Worm (Caenorhabditis elegans) whole organism, midembryonic: ENCODE measurements around the gene tftc-5.

ENCODE experiments used
- T22C8.4 ChIP-seq: fragments of 200-800 bp; sonication (Bioruptor generic); IDR thresholded peaks from 2 replicates; pipeline ENCODE4 v1.3.6; 2022; ENCODE audit warnings: missing genetic modification characterization, missing compliant biosample characterization
- cog-1 ChIP-seq: sonication (generic microtip); optimal IDR thresholded peaks from 2 replicates; lab custom pipeline; 2016; ENCODE audit warnings: missing genetic modification characterization, missing compliant biosample characterization
- flt-1 ChIP-seq: fragments of 200-800 bp; sonication (Bioruptor generic); IDR thresholded peaks from 2 replicates; pipeline ENCODE4 v1.3.6; 2022; ENCODE audit warnings: missing genetic modification characterization, missing compliant biosample characterization
- klf-2 ChIP-seq: fragments of 200-800 bp; sonication (Bioruptor generic); conservative IDR thresholded peaks from 2 replicates; pipeline ENCODE4 v1.3.6; 2022; ENCODE audit warnings: missing genetic modification reagents, missing genetic modification characterization, missing compliant biosample characterization
- med-1 ChIP-seq: sonication (generic microtip); optimal IDR thresholded peaks from 2 replicates; lab custom pipeline; 2017; ENCODE audit warnings: missing genetic modification characterization, mild to moderate bottlenecking, missing compliant biosample characterization, antibody characterized with exemption, missing genetic modification reagents; ENCODE audit not compliant: insufficient read depth
- ref-1 ChIP-seq: fragments of 200-800 bp; sonication (Bioruptor generic); conservative IDR thresholded peaks from 2 replicates; pipeline ENCODE4 v1.3.6; 2022; ENCODE audit warnings: missing genetic modification reagents, missing genetic modification characterization, missing compliant biosample characterization
- tab-1 ChIP-seq: fragments of 200-800 bp; sonication (Bioruptor generic); IDR thresholded peaks from 2 replicates; pipeline ENCODE4 v1.3.6; 2022; ENCODE audit warnings: missing genetic modification characterization, missing compliant biosample characterization
- ztf-23 ChIP-seq: fragments of 200-800 bp; sonication (Bioruptor generic); IDR thresholded peaks from 2 replicates; pipeline ENCODE4 v1.3.6; 2022; ENCODE audit warnings: missing genetic modification reagents, missing genetic modification characterization, missing compliant biosample characterization

- TF ChIP-seq flt-1 (no peak), T22C8.4 (GFP tag; lab: Robert Waterston, UW) (no peak), tab-1 (no peak), cog-1 (no peak), klf-2 (GFP tag; lab: Robert Waterston, UW) (no peak), med-1 (GFP tag; lab: Kevin White, UChicago) (no peak), ref-1 (GFP tag; lab: Robert Waterston, UW) (no peak), ztf-23 (GFP tag; lab: Robert Waterston, UW) (no peak)
These were observed 36.7 kb downstream of the tftc-5 start, which contains the start of gene his-69 for ce11 chrIII:4058643-4059042.
